Worm (Caenorhabditis elegans) whole organism, early embryonic: ENCODE data around the gene ipla-7.

ENCODE experiments used
- aly-1 ChIP-seq: sonication (generic microtip); optimal IDR thresholded peaks from 2 replicates; lab custom pipeline; 2016; ENCODE audit warnings: missing genetic modification characterization, missing compliant biosample characterization
- ama-1 ChIP-seq: fragments of 150-350 bp; optimal IDR thresholded peaks from 2 replicates; lab custom pipeline; 2014
- ceh-13 ChIP-seq: fragments of 200-800 bp; sonication (Bioruptor generic); optimal IDR thresholded peaks from 2 replicates; lab custom pipeline; 2018; ENCODE audit warnings: mild to moderate bottlenecking, missing genetic modification characterization, missing compliant biosample characterization
- flt-1 ChIP-seq: fragments of 200-800 bp; sonication (Bioruptor generic); IDR thresholded peaks from 2 replicates; pipeline ENCODE4 v1.3.6; 2022; ENCODE audit warnings: missing genetic modification characterization, missing compliant biosample characterization
- hmbx-1 ChIP-seq: sonication (generic microtip); optimal IDR thresholded peaks from 2 replicates; lab custom pipeline; 2016; ENCODE audit warnings: mild to moderate bottlenecking, missing genetic modification characterization, missing compliant biosample characterization
- hmg-4 ChIP-seq: fragments of 200-800 bp; sonication (Bioruptor generic); optimal IDR thresholded peaks from 2 replicates; lab custom pipeline; 2018; ENCODE audit warnings: mild to moderate bottlenecking, missing genetic modification characterization, missing compliant biosample characterization
- hnd-1 ChIP-seq: sonication (generic microtip); optimal IDR thresholded peaks from 2 replicates; lab custom pipeline; 2016; ENCODE audit warnings: missing genetic modification characterization, missing compliant biosample characterization
- pes-1 ChIP-seq: fragments of 200-800 bp; sonication (Bioruptor generic); IDR thresholded peaks from 2 replicates; pipeline ENCODE4 v1.3.6; 2022; ENCODE audit warnings: missing genetic modification reagents, missing genetic modification characterization, missing compliant biosample characterization
- tbx-11 ChIP-seq: fragments of 200-800 bp; sonication (Bioruptor generic); IDR thresholded peaks from 2 replicates; pipeline ENCODE4 v1.3.6; 2022; ENCODE audit warnings: missing genetic modification characterization, missing compliant biosample characterization

DNA sequence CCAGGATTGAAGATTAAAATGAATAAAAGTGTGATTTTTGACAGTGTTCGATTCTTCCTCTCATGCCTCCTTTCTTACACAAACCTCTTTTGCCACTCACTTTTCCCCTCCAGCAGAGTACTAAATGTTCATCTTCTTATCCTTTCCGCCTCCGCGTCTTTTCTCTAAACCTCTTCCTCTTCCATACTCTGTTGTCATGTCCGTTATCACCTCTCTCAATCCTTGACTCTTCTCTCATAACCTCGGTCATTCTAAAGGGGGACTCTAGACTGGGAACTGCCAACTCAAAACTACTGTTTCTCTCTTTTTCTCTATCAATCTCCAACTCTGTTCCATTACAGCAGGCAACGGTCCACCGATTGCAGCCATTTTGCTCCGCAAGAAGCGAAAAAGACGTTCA is 14.4 kb downstream of the ipla-7 start:
- TF ChIP-seq ama-1 (lab: Kevin White, UChicago) (no peak), flt-1 (no peak), aly-1 (tag; lab: Kevin White, UChicago) (no peak), hnd-1 (tag; lab: Kevin White, UChicago) (no peak), tbx-11 (GFP tag; lab: Robert Waterston, UW) (no peak), pes-1 (GFP tag; lab: Robert Waterston, UW) (no peak), hmbx-1 (tag; lab: Kevin White, UChicago) (no peak), ceh-13 (GFP tag; lab: Kevin White, UChicago) (no peak), hmg-4 (no peak)
